Fruit fly (Drosophila melanogaster) whole organism, adult: ENCODE data around the gene Elba3.

Source experiments
- CG12768 ChIP-seq: fragments of 200-800 bp; sonication (Bioruptor generic); optimal IDR thresholded peaks from 2 replicates; lab custom pipeline; 2017; ENCODE audit warnings: missing biosample characterization, missing genetic modification characterization, mild to moderate bottlenecking, moderate library complexity, missing genetic modification reagents
- pad ChIP-seq: fragments of 200-800 bp; sonication (Bioruptor generic); optimal IDR thresholded peaks from 3 replicates; lab custom pipeline; 2017; ENCODE audit warnings: missing biosample characterization, missing genetic modification characterization, mild to moderate bottlenecking, moderate library complexity, missing genetic modification reagents

dm6 chr2L:4690602-4691001 is 3.3 kb downstream of the Elba3 start, which contains the start of gene CG3251:
- no peak for TF ChIP-seq CG12768
- TF ChIP-seq pad (GFP tag; lab: Kevin White, UChicago), result no peak
